Worm (Caenorhabditis elegans): ENCODE measurements around the gene C04E7.5.
"Not testable (repeated sequence)": the region's sequence is repeated elsewhere in the genome, so short reads cannot be mapped to it uniquely, and the experiment has no call there.

ce11 chrX:347117-347516, 13.5 kb upstream of the C04E7.5 start, which contains the start of gene C04E7.3:
- TF ChIP-seq snpc-1.3 (tag; optimal IDR thresholded peaks at IDR 0.05; ENCODE audit: insufficient read depth); lag-1 (GFP tag; IDR thresholded peaks at IDR 0.05); C06A6.2 (GFP tag; conservative IDR thresholded peaks at IDR 0.05); nfyb-1 (GFP tag; IDR thresholded peaks at IDR 0.05); ama-1 (optimal IDR thresholded peaks at IDR 0.05); ama-1 (GFP tag; optimal IDR thresholded peaks at IDR 0.05); T07F8.4 (tag; optimal IDR thresholded peaks at IDR 0.05); dox-1 (GFP tag; IDR thresholded peaks at IDR 0.05): not testable (repeated sequence)

Measured in whole organism, young adult.